Worm (Caenorhabditis elegans) whole organism, mixed stage, embryonic: ENCODE results near the gene sdc-2.

Experiments used
- M03D4.4 ChIP-seq: sonication (generic microtip); optimal IDR thresholded peaks from 2 replicates; lab custom pipeline; 2017; ENCODE audit warnings: mild to moderate bottlenecking, missing genetic modification characterization, missing compliant biosample characterization
- bed-3 ChIP-seq: fragments of 200-800 bp; sonication (Bioruptor generic); optimal IDR thresholded peaks from 3 replicates; lab custom pipeline; 2018; ENCODE audit warnings: mild to moderate bottlenecking, missing genetic modification characterization, moderate library complexity, missing compliant biosample characterization
- blmp-1 ChIP-seq: fragments of 150-350 bp; optimal IDR thresholded peaks from 2 replicates; lab custom pipeline; 2014; ENCODE audit warnings: missing biosample characterization, missing genetic modification characterization
- ceh-39 ChIP-seq: fragments of 150-350 bp; optimal IDR thresholded peaks from 2 replicates; lab custom pipeline; 2014; ENCODE audit warnings: missing biosample characterization, missing genetic modification characterization
- ceh-43 ChIP-seq: fragments of 200-800 bp; sonication (Bioruptor generic); optimal IDR thresholded peaks from 2 replicates; lab custom pipeline; 2018; ENCODE audit warnings: mild to moderate bottlenecking, missing genetic modification characterization, moderate library complexity, missing compliant biosample characterization
- ceh-83 ChIP-seq: fragments of 200-800 bp; sonication (Bioruptor generic); optimal IDR thresholded peaks from 2 replicates; lab custom pipeline; 2018; ENCODE audit warnings: mild to moderate bottlenecking, missing genetic modification characterization, missing compliant biosample characterization
- ces-1 ChIP-seq: fragments of 150-350 bp; optimal IDR thresholded peaks from 2 replicates; lab custom pipeline; 2014; ENCODE audit warnings: missing biosample characterization, missing genetic modification reagents, missing genetic modification characterization
- cnd-1 ChIP-seq: fragments of 200-800 bp; sonication (Bioruptor generic); optimal IDR thresholded peaks from 2 replicates; lab custom pipeline; 2018; ENCODE audit warnings: mild to moderate bottlenecking, missing genetic modification characterization, missing compliant biosample characterization
- drap-1 ChIP-seq: fragments of 200-800 bp; sonication (Bioruptor generic); optimal IDR thresholded peaks from 3 replicates; lab custom pipeline; 2018; ENCODE audit warnings: mild to moderate bottlenecking, missing genetic modification characterization, missing compliant biosample characterization
- elt-1 ChIP-seq: sonication (generic microtip); optimal IDR thresholded peaks from 2 replicates; lab custom pipeline; 2017; ENCODE audit warnings: missing genetic modification characterization, mild to moderate bottlenecking, missing compliant biosample characterization, antibody characterized with exemption, moderate library complexity, borderline replicate concordance; ENCODE audit not compliant: insufficient read depth
- elt-3 ChIP-seq: fragments of 150-350 bp; optimal IDR thresholded peaks from 2 replicates; lab custom pipeline; 2014; ENCODE audit warnings: missing biosample characterization, missing genetic modification characterization
- flh-1 ChIP-seq: fragments of 200-800 bp; sonication (Bioruptor generic); optimal IDR thresholded peaks from 2 replicates; lab custom pipeline; 2018; ENCODE audit warnings: mild to moderate bottlenecking, missing genetic modification characterization, moderate library complexity, missing compliant biosample characterization
- ham-2 ChIP-seq: fragments of 200-800 bp; sonication (Bioruptor generic); optimal IDR thresholded peaks from 2 replicates; lab custom pipeline; 2018; ENCODE audit warnings: mild to moderate bottlenecking, missing genetic modification characterization, missing compliant biosample characterization
- hlh-1 ChIP-seq: fragments of 150-350 bp; optimal IDR thresholded peaks from 2 replicates; lab custom pipeline; 2014; ENCODE audit warnings: missing biosample characterization, missing genetic modification reagents, missing genetic modification characterization
- lin-13 ChIP-seq: fragments of 150-350 bp; optimal IDR thresholded peaks from 2 replicates; lab custom pipeline; 2014; ENCODE audit warnings: missing biosample characterization, missing genetic modification characterization
- lin-32 ChIP-seq: fragments of 200-800 bp; sonication (Bioruptor generic); optimal IDR thresholded peaks from 2 replicates; lab custom pipeline; 2018; ENCODE audit warnings: mild to moderate bottlenecking, missing genetic modification characterization, missing compliant biosample characterization
- lsy-2 ChIP-seq: fragments of 150-350 bp; optimal IDR thresholded peaks from 2 replicates; lab custom pipeline; 2014; ENCODE audit warnings: missing biosample characterization, missing genetic modification characterization
- mab-5 ChIP-seq: fragments of 150-350 bp; optimal IDR thresholded peaks from 2 replicates; lab custom pipeline; 2014; ENCODE audit warnings: missing biosample characterization, missing genetic modification characterization
- mep-1 ChIP-seq: fragments of 150-350 bp; optimal IDR thresholded peaks from 2 replicates; lab custom pipeline; 2017; ENCODE audit warnings: missing biosample characterization, missing genetic modification reagents, missing genetic modification characterization, inconsistent platforms
- mls-2 ChIP-seq: sonication (generic microtip); optimal IDR thresholded peaks from 2 replicates; lab custom pipeline; 2016; ENCODE audit warnings: mild to moderate bottlenecking, missing genetic modification characterization, moderate library complexity, missing compliant biosample characterization
- nhr-12 ChIP-seq: fragments of 150-350 bp; optimal IDR thresholded peaks from 2 replicates; lab custom pipeline; 2014; ENCODE audit warnings: missing biosample characterization, missing genetic modification characterization
- nhr-2 ChIP-seq: fragments of 150-350 bp; optimal IDR thresholded peaks from 2 replicates; lab custom pipeline; 2014; ENCODE audit warnings: missing biosample characterization, missing genetic modification characterization
- nhr-237 ChIP-seq: fragments of 150-350 bp; optimal IDR thresholded peaks from 2 replicates; lab custom pipeline; 2014; ENCODE audit warnings: missing biosample characterization, missing genetic modification characterization
- nhr-28 ChIP-seq: fragments of 150-350 bp; optimal IDR thresholded peaks from 2 replicates; lab custom pipeline; 2014; ENCODE audit warnings: missing biosample characterization, missing genetic modification characterization
- nhr-76 ChIP-seq: sonication (generic microtip); optimal IDR thresholded peaks from 2 replicates; lab custom pipeline; 2017; ENCODE audit warnings: missing biosample characterization, missing genetic modification characterization
- pha-4 ChIP-seq: fragments of 150-350 bp; optimal IDR thresholded peaks from 2 replicates; lab custom pipeline; 2018; ENCODE audit warnings: missing biosample characterization, missing genetic modification reagents, missing genetic modification characterization
- sem-2 ChIP-seq: fragments of 200-800 bp; sonication (Bioruptor generic); optimal IDR thresholded peaks from 2 replicates; lab custom pipeline; 2018; ENCODE audit warnings: mild to moderate bottlenecking, missing genetic modification characterization, missing compliant biosample characterization
- snpc-4 ChIP-seq: fragments of 150-350 bp; optimal IDR thresholded peaks from 2 replicates; lab custom pipeline; 2014; ENCODE audit warnings: missing biosample characterization, missing genetic modification characterization
- sptf-1 ChIP-seq: sonication (generic microtip); optimal IDR thresholded peaks from 2 replicates; lab custom pipeline; 2017; ENCODE audit warnings: mild to moderate bottlenecking, missing genetic modification characterization, moderate library complexity, missing compliant biosample characterization
- tbx-8 ChIP-seq: fragments of 200-800 bp; sonication (Bioruptor generic); optimal IDR thresholded peaks from 2 replicates; lab custom pipeline; 2018; ENCODE audit warnings: mild to moderate bottlenecking, missing genetic modification characterization, moderate library complexity, missing compliant biosample characterization
- unc-120 ChIP-seq: sonication (generic microtip); optimal IDR thresholded peaks from 2 replicates; lab custom pipeline; 2017; ENCODE audit warnings: missing genetic modification characterization, missing compliant biosample characterization; ENCODE audit not compliant: poor library complexity, severe bottlenecking
- unc-39 ChIP-seq: fragments of 150-350 bp; optimal IDR thresholded peaks from 2 replicates; lab custom pipeline; 2014; ENCODE audit warnings: missing biosample characterization, missing genetic modification characterization
- unc-62 ChIP-seq: fragments of 150-350 bp; optimal IDR thresholded peaks from 2 replicates; lab custom pipeline; 2014; ENCODE audit warnings: missing biosample characterization, missing genetic modification reagents, missing genetic modification characterization
- zip-8 ChIP-seq: fragments of 150-350 bp; optimal IDR thresholded peaks from 2 replicates; lab custom pipeline; 2014; ENCODE audit warnings: missing biosample characterization, missing genetic modification characterization
- ztf-11 ChIP-seq: fragments of 150-350 bp; optimal IDR thresholded peaks from 2 replicates; lab custom pipeline; 2014; ENCODE audit warnings: missing biosample characterization, missing genetic modification characterization

The sdc-2 gene

ce11 chrX:11563663-11564062 lies 41.2 kb downstream of the sdc-2 start, which contains the start of gene trpp-9:
TSS of gene trpp-9 (plus strand) at chrX:11563923.
- TF ChIP-seq ceh-39 (tag; lab: Kevin White, UChicago) (no peak), drap-1 (GFP tag; lab: Kevin White, UChicago) (no peak), pha-4 (tag; lab: Kevin White, UChicago) (peak; percentile 36), sptf-1 (peak; percentile 3), sem-2 (GFP tag; lab: Kevin White, UChicago) (no peak), lsy-2 (tag; lab: Kevin White, UChicago) (peak; percentile 29), mep-1 (tag; lab: Kevin White, UChicago) (peak; percentile 16), elt-1 (tag; lab: Kevin White, UChicago) (peak; percentile 15), blmp-1 (peak; percentile 85), hlh-1 (tag; lab: Kevin White, UChicago) (peak; percentile 2), ces-1 (GFP tag; lab: Kevin White, UChicago) (peak; percentile 40)
- TF ChIP-seq, all 35 proteins: peak for 8

- TF ChIP-seq ces-1 (GFP tag; lab: Kevin White, UChicago) (peak; percentile 98), nhr-2 (no peak)
Observed at ce11 chrX:11569744-11570359, 47.3 kb downstream of the sdc-2 start.

ce11 chrX:11571714-11572113 lies 49.2 kb downstream of the sdc-2 start:
- TF ChIP-seq pha-4 (tag; lab: Kevin White, UChicago) (no peak), ces-1 (GFP tag; lab: Kevin White, UChicago) (peak; percentile 46)

ce11 chrX:11572205-11572604 lies 49.7 kb downstream of the sdc-2 start, which contains the start of gene frm-3:
TSS of gene frm-3 (plus strand) at chrX:11572505.
- TF ChIP-seq pha-4 (tag; lab: Kevin White, UChicago) (no peak), M03D4.4 (no peak), lsy-2 (tag; lab: Kevin White, UChicago) (no peak), elt-1 (tag; lab: Kevin White, UChicago) (no peak), drap-1 (GFP tag; lab: Kevin White, UChicago) (no peak), mab-5 (tag; lab: Kevin White, UChicago) (no peak)

ce11 chrX:11574167-11574566 lies 51.7 kb downstream of the sdc-2 start:
- TF ChIP-seq mep-1 (tag; lab: Kevin White, UChicago), result no peak
- peak; percentile 37 for TF ChIP-seq unc-120 (tag; lab: Kevin White, UChicago)

ce11 chrX:11576429-11577088 lies 54.1 kb downstream of the sdc-2 start:
- TF ChIP-seq blmp-1, result no peak
- TF ChIP-seq zip-8, result no peak
- TF ChIP-seq elt-1 (tag; lab: Kevin White, UChicago), result no peak
- TF ChIP-seq hlh-1 (tag; lab: Kevin White, UChicago), result peak; percentile 53
- TF ChIP-seq flh-1 (GFP tag; lab: Kevin White, UChicago), result no peak
- TF ChIP-seq cnd-1 (tag; lab: Kevin White, UChicago), result no peak
- no peak for TF ChIP-seq nhr-2
- TF ChIP-seq ceh-39 (tag; lab: Kevin White, UChicago), result no peak
- TF ChIP-seq unc-120 (tag; lab: Kevin White, UChicago), result peak; percentile 55
- TF ChIP-seq unc-62, result peak; percentile 79
- TF ChIP-seq ceh-83 (GFP tag; lab: Kevin White, UChicago), result no peak
- no peak for TF ChIP-seq nhr-28
- peak; percentile 7 for TF ChIP-seq drap-1 (GFP tag; lab: Kevin White, UChicago)
- TF ChIP-seq mep-1 (tag; lab: Kevin White, UChicago), result no peak
- no peak for TF ChIP-seq unc-39
- TF ChIP-seq mls-2 (tag; lab: Kevin White, UChicago), result no peak
- TF ChIP-seq bed-3 (GFP tag; lab: Kevin White, UChicago), result no peak
- no peak for TF ChIP-seq ham-2 (GFP tag; lab: Kevin White, UChicago)
- no peak for TF ChIP-seq mab-5 (tag; lab: Kevin White, UChicago)
- no peak for TF ChIP-seq elt-3 (tag; lab: Kevin White, UChicago)
- no peak for TF ChIP-seq M03D4.4
- no peak for TF ChIP-seq tbx-8 (GFP tag; lab: Kevin White, UChicago)
- TF ChIP-seq snpc-4, result no peak
- TF ChIP-seq nhr-237 (tag; lab: Kevin White, UChicago), result no peak
- TF ChIP-seq ztf-11 (tag; lab: Kevin White, UChicago), result no peak
- no peak for TF ChIP-seq nhr-76 (tag; lab: Kevin White, UChicago)
- TF ChIP-seq nhr-12 (tag; lab: Kevin White, UChicago), result no peak
- no peak for TF ChIP-seq lin-13
- TF ChIP-seq ceh-43, result no peak
- no peak for TF ChIP-seq lin-32 (GFP tag; lab: Kevin White, UChicago)
- TF ChIP-seq ces-1 (GFP tag; lab: Kevin White, UChicago), result no peak
- no peak for TF ChIP-seq sptf-1
- TF ChIP-seq sem-2 (GFP tag; lab: Kevin White, UChicago), result no peak
- TF ChIP-seq lsy-2 (tag; lab: Kevin White, UChicago), result no peak
- TF ChIP-seq pha-4 (tag; lab: Kevin White, UChicago), result no peak
- TF ChIP-seq, all 35 proteins: peak for 4
